Fruit fly (Drosophila melanogaster): ENCODE results near the gene CG13856.

CG13856 gene

dm6 chr3R:22356464-22357410 lies 45.7 kb upstream of the CG13856 start, which contains the start of gene Sar1 (continued):
- no peak for TF ChIP-seq CG11247 (GFP tag; IDR thresholded peaks at IDR 0.05)
- TF ChIP-seq CG32767 (GFP tag; IDR thresholded peaks at IDR 0.05): no peak
- peak; percentile 88 for TF ChIP-seq CG34224 (GFP tag; IDR thresholded peaks at IDR 0.05; ENCODE audit: partially characterized antibody)
- no peak for TF ChIP-seq CG11723 (GFP tag; optimal IDR thresholded peaks at IDR 0.05)
- no peak for TF ChIP-seq maf-S (GFP tag; optimal IDR thresholded peaks at IDR 0.05)
- peak; percentile 15 for TF ChIP-seq emc (GFP tag; optimal IDR thresholded peaks at IDR 0.05)
- no peak for TF ChIP-seq CG12744 (GFP tag; optimal IDR thresholded peaks at IDR 0.05)
- TF ChIP-seq Camta (GFP tag; optimal IDR thresholded peaks at IDR 0.05): peak; percentile 35
- no peak for TF ChIP-seq CG15073 (GFP tag; optimal IDR thresholded peaks at IDR 0.05)
- TF ChIP-seq crol (GFP tag; IDR thresholded peaks at IDR 0.05): 0 out of 2 replicates have a peak, but pooled peaks have one; percentile 9
- TF ChIP-seq Sry-δ (GFP tag; optimal IDR thresholded peaks at IDR 0.05): peak; percentile 92
- no peak for TF ChIP-seq CG10462 (GFP tag; optimal IDR thresholded peaks at IDR 0.05)
- TF ChIP-seq PHDP (tag; optimal IDR thresholded peaks at IDR 0.05): no peak
- peak in 1 of 2 experiments; percentile 53 for TF ChIP-seq tll (GFP tag; optimal IDR thresholded peaks at IDR 0.05)
- TF ChIP-seq BEAF-32 (GFP tag; optimal IDR thresholded peaks at IDR 0.05): peak; percentile 99
- no peak for TF ChIP-seq Drgx (GFP tag; IDR thresholded peaks at IDR 0.05)
- TF ChIP-seq CG17361 (GFP tag; IDR thresholded peaks at IDR 0.05): peak; percentile 19; the same call in 1 of the 3 replicates
- TF ChIP-seq CG12104 (GFP tag; optimal IDR thresholded peaks at IDR 0.05): no peak
- no peak for TF ChIP-seq rib (GFP tag; IDR thresholded peaks at IDR 0.05)
- no peak for TF ChIP-seq CG16863 (GFP tag; optimal IDR thresholded peaks at IDR 0.05)
- peak; percentile 57; the same call in 1 of the 2 replicates for TF ChIP-seq sob (GFP tag; IDR thresholded peaks at IDR 0.05)
- TF ChIP-seq Neu2 (GFP tag; optimal IDR thresholded peaks at IDR 0.05; ENCODE audit: borderline replicate concordance): no peak
- no peak for TF ChIP-seq D19A (tag; optimal IDR thresholded peaks at IDR 0.05)
- 0 out of 2 replicates have a peak, but pooled peaks have one; percentile 22 for TF ChIP-seq al (GFP tag; IDR thresholded peaks at IDR 0.05)
- no peak for TF ChIP-seq tgo (GFP tag; IDR thresholded peaks at IDR 0.05)
- peak; percentile 55 for TF ChIP-seq CG17912 (GFP tag; optimal IDR thresholded peaks at IDR 0.05)
- TF ChIP-seq CG8478 (optimal IDR thresholded peaks at IDR 0.05): peak; percentile 29
- TF ChIP-seq jing (GFP tag; optimal IDR thresholded peaks at IDR 0.05): no peak
- TF ChIP-seq Blimp-1 (GFP tag; optimal IDR thresholded peaks at IDR 0.05): peak; percentile 11
- no peak for TF ChIP-seq ttk (GFP tag; IDR thresholded peaks at IDR 0.05)
- TF ChIP-seq gce (GFP tag; IDR thresholded peaks at IDR 0.05): peak; percentile 23; the same call in 1 of the 3 replicates
- TF ChIP-seq nerfin-2 (GFP tag; IDR thresholded peaks at IDR 0.05; ENCODE audit: partially characterized antibody): peak; percentile 59; the same call in 1 of the 2 replicates
- peak in 1 of 2 experiments; percentile 32 for TF ChIP-seq Hr51 (GFP tag; optimal IDR thresholded peaks at IDR 0.05)
- TF ChIP-seq Dip2 (GFP tag; IDR thresholded peaks at IDR 0.05): no peak
- TF ChIP-seq nerfin-1 (tag; optimal IDR thresholded peaks at IDR 0.05): peak; percentile 31
- TF ChIP-seq Lhr (GFP tag; optimal IDR thresholded peaks at IDR 0.05): peak; percentile 99
- no peak for TF ChIP-seq CG18764 (GFP tag; optimal IDR thresholded peaks at IDR 0.05)
- peak; percentile 22 for TF ChIP-seq CrebB (tag; optimal IDR thresholded peaks at IDR 0.05)
- TF ChIP-seq odd (GFP tag; optimal IDR thresholded peaks at IDR 0.05): peak; percentile 35
- TF ChIP-seq chm (GFP tag; IDR thresholded peaks at IDR 0.05): 0 out of 2 replicates have a peak, but pooled peaks have one; percentile 18
- peak; percentile 37 for TF ChIP-seq nom (GFP tag; optimal IDR thresholded peaks at IDR 0.05)
- TF ChIP-seq CG12659 (GFP tag; optimal IDR thresholded peaks at IDR 0.05): peak; percentile 80
- peak; percentile 5 for TF ChIP-seq dmrt11E (tag; optimal IDR thresholded peaks at IDR 0.05)
- peak; percentile 99 for TF ChIP-seq CG3847 (GFP tag; IDR thresholded peaks at IDR 0.05)
- TF ChIP-seq CG12236 (GFP tag; optimal IDR thresholded peaks at IDR 0.05): no peak
- no peak for TF ChIP-seq CG10209 (GFP tag; optimal IDR thresholded peaks at IDR 0.05)
- peak; percentile 46 for TF ChIP-seq ERR (GFP tag; optimal IDR thresholded peaks at IDR 0.05)
- no peak for TF ChIP-seq CG2678 (tag; optimal IDR thresholded peaks at IDR 0.05)
